Worm (Caenorhabditis elegans) whole organism, midembryonic: Measurements from ENCODE around the gene T07G12.2.

Experiments used
- cog-1 ChIP-seq: sonication (generic microtip); optimal IDR thresholded peaks from 2 replicates; lab custom pipeline; 2016; ENCODE audit warnings: missing genetic modification characterization, missing compliant biosample characterization
- flt-1 ChIP-seq: fragments of 200-800 bp; sonication (Bioruptor generic); IDR thresholded peaks from 2 replicates; pipeline ENCODE4 v1.3.6; 2022; ENCODE audit warnings: missing genetic modification characterization, missing compliant biosample characterization
- klf-2 ChIP-seq: fragments of 200-800 bp; sonication (Bioruptor generic); conservative IDR thresholded peaks from 2 replicates; pipeline ENCODE4 v1.3.6; 2022; ENCODE audit warnings: missing genetic modification reagents, missing genetic modification characterization, missing compliant biosample characterization
- med-1 ChIP-seq: sonication (generic microtip); optimal IDR thresholded peaks from 2 replicates; lab custom pipeline; 2017; ENCODE audit warnings: missing genetic modification characterization, mild to moderate bottlenecking, missing compliant biosample characterization, antibody characterized with exemption, missing genetic modification reagents; ENCODE audit not compliant: insufficient read depth
- ref-1 ChIP-seq: fragments of 200-800 bp; sonication (Bioruptor generic); conservative IDR thresholded peaks from 2 replicates; pipeline ENCODE4 v1.3.6; 2022; ENCODE audit warnings: missing genetic modification reagents, missing genetic modification characterization, missing compliant biosample characterization
- tab-1 ChIP-seq: fragments of 200-800 bp; sonication (Bioruptor generic); IDR thresholded peaks from 2 replicates; pipeline ENCODE4 v1.3.6; 2022; ENCODE audit warnings: missing genetic modification characterization, missing compliant biosample characterization
- ztf-23 ChIP-seq: fragments of 200-800 bp; sonication (Bioruptor generic); IDR thresholded peaks from 2 replicates; pipeline ENCODE4 v1.3.6; 2022; ENCODE audit warnings: missing genetic modification reagents, missing genetic modification characterization, missing compliant biosample characterization
- ztf-29 ChIP-seq: fragments of 200-800 bp; sonication (Bioruptor generic); IDR thresholded peaks from 2 replicates; pipeline ENCODE4 v1.3.6; 2022; ENCODE audit warnings: missing genetic modification reagents, missing genetic modification characterization, missing compliant biosample characterization

DNA sequence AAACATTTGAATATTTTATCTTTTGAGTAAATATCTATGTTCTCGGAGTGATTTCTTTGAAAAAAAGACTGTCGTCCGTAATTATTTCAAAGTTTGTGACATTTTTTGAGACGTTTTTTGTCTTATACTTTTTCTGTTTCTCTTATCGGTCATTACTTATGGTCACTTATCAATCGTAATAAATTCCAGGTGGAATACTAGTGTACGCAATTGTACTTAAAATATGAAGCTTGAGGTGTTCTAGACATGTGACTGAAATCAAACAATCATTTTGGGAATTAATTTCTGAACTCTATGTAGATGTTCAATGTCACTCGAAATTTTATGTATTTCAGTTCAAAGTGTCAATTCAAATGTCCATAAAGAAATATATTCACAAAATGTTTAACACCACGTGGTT is 11.8 kb downstream of the T07G12.2 start:
- TF ChIP-seq med-1 (GFP tag; lab: Kevin White, UChicago) (no peak), tab-1 (GFP tag; lab: Robert Waterston, UW) (no peak), klf-2 (GFP tag; lab: Robert Waterston, UW) (no peak), ztf-29 (GFP tag; lab: Robert Waterston, UW) (no peak), ref-1 (no peak), cog-1 (tag; lab: Kevin White, UChicago) (no peak), ztf-23 (GFP tag; lab: Robert Waterston, UW) (no peak), flt-1 (GFP tag; lab: Robert Waterston, UW) (no peak)
